Worm (Caenorhabditis elegans): ENCODE results near the gene col-119.

- no peak for TF ChIP-seq cebp-1 (GFP tag; IDR thresholded peaks at IDR 0.05)
- TF ChIP-seq cebp-1 (tag; optimal IDR thresholded peaks at IDR 0.05), result no peak
- no peak for TF ChIP-seq rcor-1 (GFP tag; IDR thresholded peaks at IDR 0.05)
- TF ChIP-seq C06A6.2 (GFP tag; conservative IDR thresholded peaks at IDR 0.05), result no peak
- no peak for TF ChIP-seq egl-18 (GFP tag; IDR thresholded peaks at IDR 0.05)
- no peak for TF ChIP-seq pha-4 (tag; optimal IDR thresholded peaks at IDR 0.05)
- TF ChIP-seq nhr-27 (tag; optimal IDR thresholded peaks at IDR 0.05), result no peak
- TF ChIP-seq ztf-3 (GFP tag; optimal IDR thresholded peaks at IDR 0.05), result no peak
These were observed 4.9 kb downstream of the col-119 start for ce11 chrIV:8974543-8975330.
